Worm (Caenorhabditis elegans) whole organism, young adult: Measurements from ENCODE around the gene npr-3.

ENCODE experiments used
- B0019.2 ChIP-seq: fragments of 200-800 bp; sonication (Bioruptor generic); conservative IDR thresholded peaks from 2 replicates; pipeline ENCODE4 v1.3.6; 2022; ENCODE audit warnings: missing genetic modification reagents, missing genetic modification characterization, missing compliant biosample characterization
- B0035.1 ChIP-seq: sonication (generic microtip); optimal IDR thresholded peaks from 2 replicates; lab custom pipeline; 2016; ENCODE audit warnings: missing genetic modification characterization, mild to moderate bottlenecking, missing compliant biosample characterization, missing genotype, missing genetic modification reagents
- C17E4.6 ChIP-seq: fragments of 200-800 bp; sonication (Bioruptor generic); IDR thresholded peaks from 2 replicates; pipeline ENCODE4 v1.3.6; 2022; ENCODE audit warnings: missing genetic modification reagents, missing genetic modification characterization, missing compliant biosample characterization
- F10E7.11 ChIP-seq: sonication (generic microtip); optimal IDR thresholded peaks from 2 replicates; lab custom pipeline; 2017; ENCODE audit warnings: mild to moderate bottlenecking, missing genetic modification characterization, moderate library complexity, missing compliant biosample characterization
- F23B12.7 ChIP-seq: sonication (generic microtip); optimal IDR thresholded peaks from 2 replicates; lab custom pipeline; 2017; ENCODE audit warnings: missing genetic modification characterization, mild to moderate bottlenecking, missing compliant biosample characterization, antibody characterized with exemption, moderate library complexity; ENCODE audit not compliant: insufficient read depth
- F55B11.4 ChIP-seq: sonication (generic microtip); optimal IDR thresholded peaks from 2 replicates; lab custom pipeline; 2016; ENCODE audit warnings: missing compliant biosample characterization, missing genetic modification characterization, borderline replicate concordance; ENCODE audit not compliant: insufficient read depth
- F57C9.4 ChIP-seq: sonication (generic microtip); optimal IDR thresholded peaks from 2 replicates; lab custom pipeline; 2017; ENCODE audit warnings: mild to moderate bottlenecking, missing genetic modification characterization, missing compliant biosample characterization
- K12H6.12 ChIP-seq: fragments of 200-800 bp; sonication (Bioruptor generic); optimal IDR thresholded peaks from 2 replicates; lab custom pipeline; 2018; ENCODE audit warnings: mild to moderate bottlenecking, missing genetic modification characterization, missing compliant biosample characterization
- T07F8.4 ChIP-seq: sonication (generic microtip); optimal IDR thresholded peaks from 2 replicates; lab custom pipeline; 2016; ENCODE audit warnings: mild to moderate bottlenecking, missing genetic modification characterization, moderate library complexity, missing compliant biosample characterization
- T26A5.8 ChIP-seq: sonication (generic microtip); optimal IDR thresholded peaks from 2 replicates; lab custom pipeline; 2016; ENCODE audit warnings: missing genetic modification characterization, missing compliant biosample characterization
- Y95B8A.8 ChIP-seq: fragments of 200-800 bp; sonication (Bioruptor generic); IDR thresholded peaks from 2 replicates; pipeline ENCODE4 v1.3.6; 2022; ENCODE audit warnings: missing genetic modification reagents, missing genetic modification characterization, missing compliant biosample characterization
- ZK185.1 ChIP-seq: sonication (generic microtip); optimal IDR thresholded peaks from 2 replicates; lab custom pipeline; 2016; ENCODE audit warnings: mild to moderate bottlenecking, missing genetic modification characterization, missing compliant biosample characterization; ENCODE audit not compliant: poor library complexity, severe bottlenecking
- aptf-2 ChIP-seq: fragments of 200-800 bp; sonication (Bioruptor generic); conservative IDR thresholded peaks from 2 replicates; pipeline ENCODE4 v1.3.6; 2022; ENCODE audit warnings: missing genetic modification reagents, missing genetic modification characterization, missing compliant biosample characterization
- atf-7 ChIP-seq: sonication (generic microtip); optimal IDR thresholded peaks from 2 replicates; lab custom pipeline; 2017; ENCODE audit warnings: mild to moderate bottlenecking, missing genetic modification characterization, missing compliant biosample characterization
- athp-1 ChIP-seq: sonication (generic microtip); optimal IDR thresholded peaks from 2 replicates; lab custom pipeline; 2017; ENCODE audit warnings: mild to moderate bottlenecking, missing genetic modification characterization, missing compliant biosample characterization
- bed-1 ChIP-seq: fragments of 200-800 bp; sonication (Bioruptor generic); IDR thresholded peaks from 2 replicates; pipeline ENCODE4 v1.3.6; 2022; ENCODE audit warnings: missing genetic modification reagents, missing genetic modification characterization, missing compliant biosample characterization
- ccch-3 ChIP-seq: fragments of 200-800 bp; sonication (Bioruptor generic); optimal IDR thresholded peaks from 2 replicates; lab custom pipeline; 2018; ENCODE audit warnings: mild to moderate bottlenecking, missing genetic modification characterization, missing compliant biosample characterization
- cebp-1 ChIP-seq, 2 experiments: fragments of 200-800 bp in 1 of 2; sonication (Bioruptor generic) in 1 of 2; sonication (generic microtip) in 1 of 2; IDR thresholded peaks in 1 of 2; optimal IDR thresholded peaks in 1 of 2; 2 replicates each; pipeline versions ENCODE4 v1.3.6 to Lab custom; 2017 to 2022; ENCODE audit warnings: missing compliant biosample characterization in 2 of 2, missing genetic modification characterization in 2 of 2, mild to moderate bottlenecking in 1 of 2, missing genetic modification reagents in 1 of 2, moderate library complexity in 1 of 2
- die-1 ChIP-seq: sonication (generic microtip); optimal IDR thresholded peaks from 2 replicates; lab custom pipeline; 2016; ENCODE audit warnings: missing genotype, mild to moderate bottlenecking, missing genetic modification characterization, missing compliant biosample characterization
- dpff-1 ChIP-seq: sonication (generic microtip); optimal IDR thresholded peaks from 2 replicates; lab custom pipeline; 2017; ENCODE audit warnings: mild to moderate bottlenecking, missing genetic modification characterization, missing compliant biosample characterization
- efl-1 ChIP-seq: fragments of 150-350 bp; optimal IDR thresholded peaks from 2 replicates; lab custom pipeline; 2014; ENCODE audit warnings: missing biosample characterization, missing genetic modification reagents, missing genetic modification characterization
- gei-17 ChIP-seq: fragments of 200-800 bp; sonication (Bioruptor generic); optimal IDR thresholded peaks from 2 replicates; lab custom pipeline; 2018; ENCODE audit warnings: mild to moderate bottlenecking, missing genetic modification characterization, missing compliant biosample characterization
- lag-1 ChIP-seq: fragments of 200-800 bp; sonication (Bioruptor generic); IDR thresholded peaks from 2 replicates; pipeline ENCODE4 v1.3.6; 2022; ENCODE audit warnings: missing genetic modification reagents, missing genetic modification characterization, missing compliant biosample characterization
- let-526 ChIP-seq: fragments of 200-800 bp; sonication (Bioruptor generic); IDR thresholded peaks from 2 replicates; pipeline ENCODE4 v1.3.6; 2022; ENCODE audit warnings: missing genetic modification reagents, missing genetic modification characterization, missing compliant biosample characterization
- lin-26 ChIP-seq: fragments of 200-800 bp; sonication (Bioruptor generic); IDR thresholded peaks from 2 replicates; pipeline ENCODE4 v1.3.6; 2022; ENCODE audit warnings: missing genetic modification reagents, missing genetic modification characterization, missing compliant biosample characterization
- lin-35 ChIP-seq, 3 experiments: fragments of 150-350 bp in 2 of 3; sonication (generic microtip) in 1 of 3; optimal IDR thresholded peaks; 2 replicates each; lab custom pipeline; 2014 to 2018; ENCODE audit warnings: missing biosample characterization in 3 of 3, missing genetic modification characterization in 3 of 3, missing genetic modification reagents in 3 of 3
- lsy-27 ChIP-seq: sonication (generic microtip); optimal IDR thresholded peaks from 2 replicates; lab custom pipeline; 2017; ENCODE audit warnings: missing genetic modification characterization, mild to moderate bottlenecking, missing compliant biosample characterization, antibody characterized with exemption, missing genotype, borderline replicate concordance; ENCODE audit not compliant: insufficient read depth
- madf-3 ChIP-seq: fragments of 200-800 bp; sonication (Bioruptor generic); IDR thresholded peaks from 2 replicates; pipeline ENCODE4 v1.3.6; 2022; ENCODE audit warnings: missing genetic modification reagents, missing genetic modification characterization, missing compliant biosample characterization
- madf-6 ChIP-seq: fragments of 200-800 bp; sonication (Bioruptor generic); IDR thresholded peaks from 2 replicates; pipeline ENCODE4 v1.3.6; 2022; ENCODE audit warnings: missing genetic modification reagents, missing genetic modification characterization, missing compliant biosample characterization
- mcd-1 ChIP-seq: fragments of 200-800 bp; sonication (Bioruptor generic); IDR thresholded peaks from 2 replicates; pipeline ENCODE4 v1.3.6; 2022; ENCODE audit warnings: missing genetic modification reagents, missing genetic modification characterization, missing compliant biosample characterization
- mel-28 ChIP-seq: sonication (generic microtip); optimal IDR thresholded peaks from 2 replicates; lab custom pipeline; 2016; ENCODE audit warnings: borderline replicate concordance, mild to moderate bottlenecking, missing genetic modification characterization, missing compliant biosample characterization
- mes-4 ChIP-seq: sonication (generic microtip); optimal IDR thresholded peaks from 2 replicates; lab custom pipeline; 2016; ENCODE audit warnings: missing genotype, missing genetic modification characterization, missing compliant biosample characterization
- nfyb-1 ChIP-seq: fragments of 200-800 bp; sonication (Bioruptor generic); IDR thresholded peaks from 2 replicates; pipeline ENCODE4 v1.3.6; 2022; ENCODE audit warnings: missing genetic modification reagents, missing genetic modification characterization, missing compliant biosample characterization
- nhr-27 ChIP-seq: fragments of 200-800 bp; sonication (Bioruptor generic); optimal IDR thresholded peaks from 2 replicates; lab custom pipeline; 2018; ENCODE audit warnings: mild to moderate bottlenecking, missing genetic modification characterization, moderate library complexity, missing compliant biosample characterization
- nhr-80 ChIP-seq: sonication (generic microtip); optimal IDR thresholded peaks from 2 replicates; lab custom pipeline; 2016; ENCODE audit warnings: missing genetic modification characterization, missing compliant biosample characterization
- nhr-90 ChIP-seq: sonication (generic microtip); optimal IDR thresholded peaks from 2 replicates; lab custom pipeline; 2016; ENCODE audit warnings: missing genotype, mild to moderate bottlenecking, missing genetic modification characterization, missing compliant biosample characterization
- pha-4 ChIP-seq: fragments of 150-350 bp; sonication (generic microtip); optimal IDR thresholded peaks from 2 replicates; lab custom pipeline; 2014; ENCODE audit warnings: missing biosample characterization, missing genetic modification reagents, missing genetic modification characterization
- rec-8 ChIP-seq, 2 experiments: sonication (generic microtip); optimal IDR thresholded peaks; 2 replicates each; lab custom pipeline; 2016; ENCODE audit warnings: mild to moderate bottlenecking in 2 of 2, missing genetic modification characterization in 2 of 2, missing genetic modification reagents in 2 of 2, missing genotype in 2 of 2, missing biosample characterization in 1 of 2, missing compliant biosample characterization in 1 of 2, moderate library complexity in 1 of 2
- snpc-1.1 ChIP-seq: sonication (generic microtip); optimal IDR thresholded peaks from 2 replicates; lab custom pipeline; 2017; ENCODE audit warnings: missing genetic modification characterization, mild to moderate bottlenecking, missing compliant biosample characterization, antibody characterized with exemption, moderate library complexity, missing genotype, missing genetic modification reagents; ENCODE audit not compliant: insufficient read depth
- snpc-3.4 ChIP-seq: sonication (generic microtip); optimal IDR thresholded peaks from 2 replicates; lab custom pipeline; 2017; ENCODE audit warnings: missing genetic modification characterization, mild to moderate bottlenecking, missing compliant biosample characterization, antibody characterized with exemption, moderate library complexity, missing genotype, missing genetic modification reagents
- tbp1 ChIP-seq: fragments of 200-800 bp; sonication (Bioruptor generic); optimal IDR thresholded peaks from 2 replicates; lab custom pipeline; 2018; ENCODE audit warnings: mild to moderate bottlenecking, missing genetic modification characterization, missing compliant biosample characterization
- unc-62 ChIP-seq: fragments of 150-350 bp; optimal IDR thresholded peaks from 2 replicates; lab custom pipeline; 2014; ENCODE audit warnings: missing biosample characterization, missing genetic modification reagents, missing genetic modification characterization
- zfh-2 ChIP-seq: fragments of 200-800 bp; sonication (Bioruptor generic); conservative IDR thresholded peaks from 2 replicates; pipeline ENCODE4 v1.3.6; 2022; ENCODE audit warnings: missing genetic modification reagents, missing genetic modification characterization, missing compliant biosample characterization
- ztf-28 ChIP-seq: fragments of 200-800 bp; sonication (Bioruptor generic); IDR thresholded peaks from 2 replicates; pipeline ENCODE4 v1.3.6; 2022; ENCODE audit warnings: missing genetic modification reagents, missing genetic modification characterization, missing compliant biosample characterization
- ztf-3 ChIP-seq: fragments of 200-800 bp; sonication (Bioruptor generic); optimal IDR thresholded peaks from 2 replicates; lab custom pipeline; 2018; ENCODE audit warnings: mild to moderate bottlenecking, missing genetic modification characterization, missing compliant biosample characterization
- ztf-6 ChIP-seq: fragments of 200-800 bp; sonication (Bioruptor generic); IDR thresholded peaks from 2 replicates; pipeline ENCODE4 v1.3.6; 2022; ENCODE audit warnings: missing genetic modification reagents, missing genetic modification characterization, missing compliant biosample characterization

Gene npr-3

ce11 chrIV:11474067-11474466 lies 14.3 kb downstream of the npr-3 start (continued):
- peak; percentile 90 for TF ChIP-seq zfh-2 (GFP tag; lab: Robert Waterston, UW)
- TF ChIP-seq lag-1 (GFP tag; lab: Robert Waterston, UW), result no peak
- no peak for TF ChIP-seq pha-4 (tag; lab: Kevin White, UChicago)
- peak; percentile 75 for TF ChIP-seq F10E7.11 (tag; lab: Kevin White, UChicago)
- peak; percentile 50 for TF ChIP-seq mel-28 (tag; lab: Kevin White, UChicago)
- TF ChIP-seq C17E4.6 (GFP tag; lab: Robert Waterston, UW), result peak; percentile 78; the same call in 1 of the 2 replicates
- no peak for TF ChIP-seq ccch-3 (GFP tag; lab: Kevin White, UChicago)
- TF ChIP-seq ztf-28 (GFP tag; lab: Robert Waterston, UW), result peak; percentile 95
- TF ChIP-seq F23B12.7 (tag; lab: Kevin White, UChicago), result peak; percentile 83
- peak; percentile 63 for TF ChIP-seq dpff-1
- TF ChIP-seq T26A5.8, result peak; percentile 87
- TF ChIP-seq nhr-90 (tag; lab: Kevin White, UChicago), result peak; percentile 98
- TF ChIP-seq nfyb-1 (GFP tag; lab: Robert Waterston, UW), result peak; percentile 90
- peak; percentile 99 for TF ChIP-seq lin-26
- peak; percentile 40 for TF ChIP-seq F55B11.4 (tag; lab: Kevin White, UChicago)
- peak; percentile 29; the same call in 1 of the 2 replicates for TF ChIP-seq let-526 (GFP tag; lab: Robert Waterston, UW)
- TF ChIP-seq gei-17, result peak; percentile 51
- peak; percentile 70 for TF ChIP-seq mcd-1 (GFP tag; lab: Robert Waterston, UW)
- peak; percentile 76 to 97 for TF ChIP-seq rec-8 (tag; optimal IDR thresholded peaks at IDR 0.05; lab: Kevin White, UChicago)
- 0 out of 2 replicates have a peak, but pooled peaks have one; percentile 44 for TF ChIP-seq madf-3 (GFP tag; lab: Robert Waterston, UW)
- TF ChIP-seq ztf-6, result peak; percentile 73; the same call in 1 of the 2 replicates
- 0 out of 2 replicates have a peak, but pooled peaks have one; percentile 91 for TF ChIP-seq bed-1 (GFP tag; lab: Robert Waterston, UW)
- peak; percentile 70; the same call in 1 of the 2 replicates for TF ChIP-seq Y95B8A.8 (GFP tag; lab: Robert Waterston, UW)
- TF ChIP-seq cebp-1 (GFP tag; IDR thresholded peaks at IDR 0.05; lab: Robert Waterston, UW), result no peak
- peak; percentile 84 for TF ChIP-seq cebp-1 (tag; optimal IDR thresholded peaks at IDR 0.05; lab: Kevin White, UChicago)
- TF ChIP-seq mes-4 (tag; lab: Kevin White, UChicago), result peak; percentile 87
- peak; percentile 93 for TF ChIP-seq T07F8.4
- TF ChIP-seq ZK185.1 (tag; lab: Kevin White, UChicago), result peak; percentile 94
- TF ChIP-seq snpc-1.1 (tag; lab: Kevin White, UChicago), result peak; percentile 67
- peak; percentile 64 for TF ChIP-seq ztf-3 (GFP tag; lab: Kevin White, UChicago)
- TF ChIP-seq K12H6.12, result peak; percentile 48
- TF ChIP-seq lin-35 (GFP tag; optimal IDR thresholded peaks at IDR 0.05; lab: Kevin White, UChicago), result peak in 1 of 3 experiments; percentile 40
- TF ChIP-seq die-1 (tag; lab: Kevin White, UChicago), result peak; percentile 97
- peak; percentile 82 for TF ChIP-seq nhr-27 (tag; lab: Kevin White, UChicago)
- peak; percentile 62 for TF ChIP-seq nhr-80 (tag; lab: Kevin White, UChicago)
- TF ChIP-seq lsy-27 (tag; lab: Kevin White, UChicago), result peak; percentile 88
- no peak for TF ChIP-seq unc-62 (GFP tag; lab: Kevin White, UChicago)
- peak; percentile 70 for TF ChIP-seq B0019.2 (GFP tag; lab: Robert Waterston, UW)
- peak; percentile 97 for TF ChIP-seq tbp1 (GFP tag; lab: Kevin White, UChicago)
- TF ChIP-seq efl-1 (GFP tag; lab: Kevin White, UChicago), result no peak
- peak; percentile 81 for TF ChIP-seq madf-6
- peak; percentile 84 for TF ChIP-seq snpc-3.4 (tag; lab: Kevin White, UChicago)
- peak; percentile 74 for TF ChIP-seq B0035.1 (tag; lab: Kevin White, UChicago)
- peak; percentile 79 for TF ChIP-seq atf-7 (tag; lab: Kevin White, UChicago)
- 0 out of 2 replicates have a peak, but pooled peaks have one; percentile 7 for TF ChIP-seq aptf-2 (GFP tag; lab: Robert Waterston, UW)
- TF ChIP-seq F57C9.4, result peak; percentile 53
- TF ChIP-seq athp-1 (tag; lab: Kevin White, UChicago), result peak; percentile 95
